2 fruit fly cellular contexts compared by ENCODE assay signal in the genomic region with DNA sequence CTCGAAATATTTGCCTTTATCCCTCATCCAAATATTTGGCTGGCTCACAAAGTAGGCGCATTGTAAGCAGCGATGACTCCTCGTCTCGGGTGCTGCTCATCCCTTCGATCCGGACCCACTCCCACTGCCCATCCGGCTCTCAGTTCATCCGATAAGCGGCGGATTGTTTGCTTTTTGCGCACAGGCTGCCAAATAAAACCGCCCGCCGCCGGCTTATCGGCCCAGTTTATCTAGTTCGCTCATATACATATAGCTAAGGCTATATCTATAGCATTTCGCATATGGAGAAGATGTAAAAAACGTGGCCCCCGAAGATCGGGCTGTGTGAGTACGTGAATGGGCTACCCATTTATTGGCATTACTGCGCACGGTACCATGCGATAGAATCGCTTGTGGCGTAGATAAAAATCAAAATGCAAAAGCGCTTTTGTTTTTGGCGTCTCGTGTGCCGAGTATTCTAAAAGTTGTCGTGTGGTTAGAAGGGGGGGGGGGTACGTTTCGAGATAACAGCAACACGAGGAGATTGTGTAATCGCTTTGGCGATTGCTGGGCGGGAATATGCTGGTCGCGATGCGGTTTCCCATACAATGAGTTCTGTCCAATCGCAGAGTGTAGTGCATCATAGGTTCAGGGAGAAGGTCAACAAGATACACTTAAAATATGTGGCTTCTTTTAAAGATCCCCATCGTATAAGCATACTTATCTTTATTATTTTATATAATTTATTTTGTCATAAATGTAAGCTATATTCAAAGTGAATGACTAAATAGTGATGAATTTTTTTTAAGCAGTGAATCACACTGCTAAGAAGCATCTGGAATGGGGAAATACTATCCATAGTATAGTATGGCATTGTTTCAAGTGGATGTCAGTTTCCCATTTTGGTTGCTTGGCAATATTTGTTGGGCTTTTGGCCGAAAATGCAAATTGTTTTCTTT.
TF ChIP-seq lines count a peak whose summit lies in the region.

No protein-coding gene starts in this region.

TF ChIP-seq in whole organism, embryonic, 481 proteins besides CTCF, POLR2A, EP300 and RAD21 (continued from another document):
- TF ChIP-seq lilli (GFP tag; optimal IDR thresholded peaks at IDR 0.05; lab: Kevin White, UChicago) = no peak
- TF ChIP-seq CG6765 (GFP tag; optimal IDR thresholded peaks at IDR 0.05; lab: Kevin White, UChicago) = peak; percentile 36
- peak; percentile 21 for TF ChIP-seq dm (GFP tag; optimal IDR thresholded peaks at IDR 0.05; lab: Kevin White, UChicago)
- no peak for TF ChIP-seq jing (GFP tag; optimal IDR thresholded peaks at IDR 0.05; lab: Kevin White, UChicago)
- TF ChIP-seq CG15479 (GFP tag; optimal IDR thresholded peaks at IDR 0.05; lab: Kevin White, UChicago) = peak; percentile 91
- peak; percentile 92 for TF ChIP-seq cwo (GFP tag; optimal IDR thresholded peaks at IDR 0.05; lab: Kevin White, UChicago)
- no peak for TF ChIP-seq Hr39 (optimal IDR thresholded peaks at IDR 0.05; lab: Kevin White, UChicago)
- TF ChIP-seq tll (GFP tag; optimal IDR thresholded peaks at IDR 0.05; lab: Kevin White, UChicago) = no peak
- TF ChIP-seq mirr (GFP tag; optimal IDR thresholded peaks at IDR 0.05; lab: Kevin White, UChicago) = peak; percentile 26
- TF ChIP-seq sisA (GFP tag; IDR thresholded peaks at IDR 0.05; lab: Robert Waterston, UW) = no peak
- TF ChIP-seq CG4404 (GFP tag; IDR thresholded peaks at IDR 0.05; lab: Robert Waterston, UW) = no peak
- TF ChIP-seq sug (tag; optimal IDR thresholded peaks at IDR 0.05; lab: Kevin White, UChicago) = peak; percentile 76
- peak; percentile 75 for TF ChIP-seq Med (GFP tag; lab: Kevin White, UChicago)
- peak in 1 of 2 experiments; percentile 95 for TF ChIP-seq Pdp1 (GFP tag; optimal IDR thresholded peaks at IDR 0.05; lab: Kevin White, UChicago)
- no peak for TF ChIP-seq CG3065 (GFP tag; optimal IDR thresholded peaks at IDR 0.05; lab: Kevin White, UChicago)
- no peak for TF ChIP-seq CG12299 (tag; optimal IDR thresholded peaks at IDR 0.05; lab: Kevin White, UChicago)
- no peak for TF ChIP-seq ap (GFP tag; IDR thresholded peaks at IDR 0.05; lab: Robert Waterston, UW)
- no peak for TF ChIP-seq fd64A (GFP tag; optimal IDR thresholded peaks at IDR 0.05; lab: Kevin White, UChicago)
- TF ChIP-seq CG6683 (GFP tag; optimal IDR thresholded peaks at IDR 0.05; lab: Kevin White, UChicago) = no peak
- TF ChIP-seq CG17802 (tag; optimal IDR thresholded peaks at IDR 0.05; lab: Kevin White, UChicago) = no peak
- TF ChIP-seq ci (GFP tag; IDR thresholded peaks at IDR 0.05; lab: Robert Waterston, UW) = no peak
- TF ChIP-seq fd3F (GFP tag; optimal IDR thresholded peaks at IDR 0.05; lab: Kevin White, UChicago) = no peak
- TF ChIP-seq CG34376 (GFP tag; optimal IDR thresholded peaks at IDR 0.05; lab: Kevin White, UChicago) = peak; percentile 56
- peak; percentile 95 for TF ChIP-seq Nf-YC (tag; optimal IDR thresholded peaks at IDR 0.05; lab: Kevin White, UChicago)
- peak; percentile 84 for TF ChIP-seq grn (GFP tag; optimal IDR thresholded peaks at IDR 0.05; lab: Kevin White, UChicago)
- TF ChIP-seq CG15073 (GFP tag; optimal IDR thresholded peaks at IDR 0.05; lab: Kevin White, UChicago) = no peak
- TF ChIP-seq esg (GFP tag; conservative IDR thresholded peaks at IDR 0.05; lab: Robert Waterston, UW) = no peak
- 0 out of 2 replicates have a peak, but pooled peaks have one; percentile 8 for TF ChIP-seq seq (GFP tag; IDR thresholded peaks at IDR 0.05; lab: Robert Waterston, UW)
- TF ChIP-seq exex (tag; optimal IDR thresholded peaks at IDR 0.05; lab: Kevin White, UChicago) = peak; percentile 69
- TF ChIP-seq CG5180 (GFP tag; optimal IDR thresholded peaks at IDR 0.05; lab: Kevin White, UChicago) = no peak
- no peak for TF ChIP-seq CG8944 (GFP tag; optimal IDR thresholded peaks at IDR 0.05; lab: Kevin White, UChicago)
- TF ChIP-seq usp (GFP tag; optimal IDR thresholded peaks at IDR 0.05; lab: Kevin White, UChicago) = no peak
- TF ChIP-seq BtbVII (GFP tag; optimal IDR thresholded peaks at IDR 0.05; lab: Kevin White, UChicago) = no peak
- TF ChIP-seq CG12769 (tag; optimal IDR thresholded peaks at IDR 0.05; lab: Kevin White, UChicago) = peak; percentile 61
- TF ChIP-seq CG10979 (tag; optimal IDR thresholded peaks at IDR 0.05; lab: Kevin White, UChicago) = no peak
- no peak for TF ChIP-seq CG6654 (GFP tag; optimal IDR thresholded peaks at IDR 0.05; lab: Kevin White, UChicago)
- TF ChIP-seq sim (GFP tag; IDR thresholded peaks at IDR 0.05; lab: Robert Waterston, UW) = no peak
- no peak for TF ChIP-seq bcd (GFP tag; optimal IDR thresholded peaks at IDR 0.05; lab: Kevin White, UChicago)
- TF ChIP-seq caup (GFP tag; optimal IDR thresholded peaks at IDR 0.05; lab: Kevin White, UChicago; ENCODE audit: severe bottlenecking) = peak; percentile 41
- TF ChIP-seq Bteb2 (GFP tag; optimal IDR thresholded peaks at IDR 0.05; lab: Kevin White, UChicago) = no peak
- TF ChIP-seq GATAe (GFP tag; conservative IDR thresholded peaks at IDR 0.05; lab: Robert Waterston, UW) = no peak; the same call in 1 of the 2 replicates
- TF ChIP-seq btn (GFP tag; optimal IDR thresholded peaks at IDR 0.05; lab: Kevin White, UChicago) = no peak
- no peak for TF ChIP-seq zf30C (GFP tag; optimal IDR thresholded peaks at IDR 0.05; lab: Kevin White, UChicago)
- peak; percentile 20 for TF ChIP-seq sens (GFP tag; lab: Kevin White, UChicago)
- no peak for TF ChIP-seq knrl (GFP tag; IDR thresholded peaks at IDR 0.05; lab: Robert Waterston, UW; ENCODE audit: partially characterized antibody)
- TF ChIP-seq CG10543 (GFP tag; optimal IDR thresholded peaks at IDR 0.05; lab: Kevin White, UChicago) = peak; percentile 63
- TF ChIP-seq CG13624 (GFP tag; optimal IDR thresholded peaks at IDR 0.05; lab: Kevin White, UChicago) = no peak
- no peak for TF ChIP-seq CG31224 (GFP tag; IDR thresholded peaks at IDR 0.05; lab: Robert Waterston, UW)
- no peak for TF ChIP-seq Spps (tag; optimal IDR thresholded peaks at IDR 0.05; lab: Kevin White, UChicago)
- TF ChIP-seq CG11085 (GFP tag; IDR thresholded peaks at IDR 0.05; lab: Robert Waterston, UW) = no peak
- TF ChIP-seq jigr1 (GFP tag; IDR thresholded peaks at IDR 0.05; lab: Robert Waterston, UW) = no peak
- 0 out of 3 replicates have a peak, but pooled peaks have one; percentile 23 for TF ChIP-seq vnd (GFP tag; IDR thresholded peaks at IDR 0.05; lab: Robert Waterston, UW; ENCODE audit: partially characterized antibody)
- TF ChIP-seq CG13296 (GFP tag; optimal IDR thresholded peaks at IDR 0.05; lab: Kevin White, UChicago) = peak; percentile 24
TF ChIP-seq in whole organism, embryonic: peak in this region for 24.

TF ChIP-seq in whole organism, prepupa, 60 proteins besides CTCF, POLR2A, EP300 and RAD21 (continued from another document):
- TF ChIP-seq Ets96B (tag; optimal IDR thresholded peaks at IDR 0.05; lab: Kevin White, UChicago) = no peak
- TF ChIP-seq CG8632 (GFP tag; optimal IDR thresholded peaks at IDR 0.05; lab: Kevin White, UChicago) = no peak
- no peak for TF ChIP-seq CG3919 (GFP tag; optimal IDR thresholded peaks at IDR 0.05; lab: Kevin White, UChicago)
